Worm (Caenorhabditis elegans) whole organism, mixed stage, embryonic: ENCODE measurements around the gene C25F9.9.

Experiments used
- M03D4.4 ChIP-seq: sonication (generic microtip); optimal IDR thresholded peaks from 2 replicates; lab custom pipeline; 2017; ENCODE audit warnings: mild to moderate bottlenecking, missing genetic modification characterization, missing compliant biosample characterization
- bed-3 ChIP-seq: fragments of 200-800 bp; sonication (Bioruptor generic); optimal IDR thresholded peaks from 3 replicates; lab custom pipeline; 2018; ENCODE audit warnings: mild to moderate bottlenecking, missing genetic modification characterization, moderate library complexity, missing compliant biosample characterization
- blmp-1 ChIP-seq: fragments of 150-350 bp; optimal IDR thresholded peaks from 2 replicates; lab custom pipeline; 2014; ENCODE audit warnings: missing biosample characterization, missing genetic modification characterization
- ceh-39 ChIP-seq: fragments of 150-350 bp; optimal IDR thresholded peaks from 2 replicates; lab custom pipeline; 2014; ENCODE audit warnings: missing biosample characterization, missing genetic modification characterization
- ceh-43 ChIP-seq: fragments of 200-800 bp; sonication (Bioruptor generic); optimal IDR thresholded peaks from 2 replicates; lab custom pipeline; 2018; ENCODE audit warnings: mild to moderate bottlenecking, missing genetic modification characterization, moderate library complexity, missing compliant biosample characterization
- cnd-1 ChIP-seq: fragments of 200-800 bp; sonication (Bioruptor generic); optimal IDR thresholded peaks from 2 replicates; lab custom pipeline; 2018; ENCODE audit warnings: mild to moderate bottlenecking, missing genetic modification characterization, missing compliant biosample characterization
- drap-1 ChIP-seq: fragments of 200-800 bp; sonication (Bioruptor generic); optimal IDR thresholded peaks from 3 replicates; lab custom pipeline; 2018; ENCODE audit warnings: mild to moderate bottlenecking, missing genetic modification characterization, missing compliant biosample characterization
- elt-1 ChIP-seq: sonication (generic microtip); optimal IDR thresholded peaks from 2 replicates; lab custom pipeline; 2017; ENCODE audit warnings: missing genetic modification characterization, mild to moderate bottlenecking, missing compliant biosample characterization, antibody characterized with exemption, moderate library complexity, borderline replicate concordance; ENCODE audit not compliant: insufficient read depth
- elt-3 ChIP-seq: fragments of 150-350 bp; optimal IDR thresholded peaks from 2 replicates; lab custom pipeline; 2014; ENCODE audit warnings: missing biosample characterization, missing genetic modification characterization
- flh-1 ChIP-seq: fragments of 200-800 bp; sonication (Bioruptor generic); optimal IDR thresholded peaks from 2 replicates; lab custom pipeline; 2018; ENCODE audit warnings: mild to moderate bottlenecking, missing genetic modification characterization, moderate library complexity, missing compliant biosample characterization
- ham-2 ChIP-seq: fragments of 200-800 bp; sonication (Bioruptor generic); optimal IDR thresholded peaks from 2 replicates; lab custom pipeline; 2018; ENCODE audit warnings: mild to moderate bottlenecking, missing genetic modification characterization, missing compliant biosample characterization
- hlh-1 ChIP-seq: fragments of 150-350 bp; optimal IDR thresholded peaks from 2 replicates; lab custom pipeline; 2014; ENCODE audit warnings: missing biosample characterization, missing genetic modification reagents, missing genetic modification characterization
- lin-13 ChIP-seq: fragments of 150-350 bp; optimal IDR thresholded peaks from 2 replicates; lab custom pipeline; 2014; ENCODE audit warnings: missing biosample characterization, missing genetic modification characterization
- lin-32 ChIP-seq: fragments of 200-800 bp; sonication (Bioruptor generic); optimal IDR thresholded peaks from 2 replicates; lab custom pipeline; 2018; ENCODE audit warnings: mild to moderate bottlenecking, missing genetic modification characterization, missing compliant biosample characterization
- lsy-2 ChIP-seq: fragments of 150-350 bp; optimal IDR thresholded peaks from 2 replicates; lab custom pipeline; 2014; ENCODE audit warnings: missing biosample characterization, missing genetic modification characterization
- mab-5 ChIP-seq: fragments of 150-350 bp; optimal IDR thresholded peaks from 2 replicates; lab custom pipeline; 2014; ENCODE audit warnings: missing biosample characterization, missing genetic modification characterization
- mep-1 ChIP-seq: fragments of 150-350 bp; optimal IDR thresholded peaks from 2 replicates; lab custom pipeline; 2017; ENCODE audit warnings: missing biosample characterization, missing genetic modification reagents, missing genetic modification characterization, inconsistent platforms
- mls-2 ChIP-seq: sonication (generic microtip); optimal IDR thresholded peaks from 2 replicates; lab custom pipeline; 2016; ENCODE audit warnings: mild to moderate bottlenecking, missing genetic modification characterization, moderate library complexity, missing compliant biosample characterization
- nhr-12 ChIP-seq: fragments of 150-350 bp; optimal IDR thresholded peaks from 2 replicates; lab custom pipeline; 2014; ENCODE audit warnings: missing biosample characterization, missing genetic modification characterization
- nhr-2 ChIP-seq: fragments of 150-350 bp; optimal IDR thresholded peaks from 2 replicates; lab custom pipeline; 2014; ENCODE audit warnings: missing biosample characterization, missing genetic modification characterization
- nhr-237 ChIP-seq: fragments of 150-350 bp; optimal IDR thresholded peaks from 2 replicates; lab custom pipeline; 2014; ENCODE audit warnings: missing biosample characterization, missing genetic modification characterization
- nhr-28 ChIP-seq: fragments of 150-350 bp; optimal IDR thresholded peaks from 2 replicates; lab custom pipeline; 2014; ENCODE audit warnings: missing biosample characterization, missing genetic modification characterization
- nhr-76 ChIP-seq: sonication (generic microtip); optimal IDR thresholded peaks from 2 replicates; lab custom pipeline; 2017; ENCODE audit warnings: missing biosample characterization, missing genetic modification characterization
- pha-4 ChIP-seq: fragments of 150-350 bp; optimal IDR thresholded peaks from 2 replicates; lab custom pipeline; 2018; ENCODE audit warnings: missing biosample characterization, missing genetic modification reagents, missing genetic modification characterization
- sem-2 ChIP-seq: fragments of 200-800 bp; sonication (Bioruptor generic); optimal IDR thresholded peaks from 2 replicates; lab custom pipeline; 2018; ENCODE audit warnings: mild to moderate bottlenecking, missing genetic modification characterization, missing compliant biosample characterization
- snpc-4 ChIP-seq: fragments of 150-350 bp; optimal IDR thresholded peaks from 2 replicates; lab custom pipeline; 2014; ENCODE audit warnings: missing biosample characterization, missing genetic modification characterization
- sptf-1 ChIP-seq: sonication (generic microtip); optimal IDR thresholded peaks from 2 replicates; lab custom pipeline; 2017; ENCODE audit warnings: mild to moderate bottlenecking, missing genetic modification characterization, moderate library complexity, missing compliant biosample characterization
- unc-39 ChIP-seq: fragments of 150-350 bp; optimal IDR thresholded peaks from 2 replicates; lab custom pipeline; 2014; ENCODE audit warnings: missing biosample characterization, missing genetic modification characterization
- zip-8 ChIP-seq: fragments of 150-350 bp; optimal IDR thresholded peaks from 2 replicates; lab custom pipeline; 2014; ENCODE audit warnings: missing biosample characterization, missing genetic modification characterization

C25F9.9 gene

ce11 chrV:19405276-19405815, 11.1 kb upstream of the C25F9.9 start, which contains the start of the genes C25F9.6 and C25F9.10:
C25F9.6 (minus strand) TSS chrV:19405326.
C25F9.10 (plus strand) TSS chrV:19405729.
- TF ChIP-seq nhr-76 (tag; lab: Kevin White, UChicago), result no peak
- TF ChIP-seq flh-1 (GFP tag; lab: Kevin White, UChicago), result no peak
- TF ChIP-seq hlh-1, result no peak
- no peak for TF ChIP-seq mab-5 (tag; lab: Kevin White, UChicago)
- no peak for TF ChIP-seq nhr-2
- TF ChIP-seq mls-2 (tag; lab: Kevin White, UChicago), result no peak
- TF ChIP-seq nhr-237, result no peak
- TF ChIP-seq pha-4 (tag; lab: Kevin White, UChicago), result no peak
- no peak for TF ChIP-seq unc-39
- TF ChIP-seq lin-13, result no peak
- TF ChIP-seq nhr-12 (tag; lab: Kevin White, UChicago), result no peak
- no peak for TF ChIP-seq zip-8 (tag; lab: Kevin White, UChicago)
- no peak for TF ChIP-seq blmp-1 (tag; lab: Kevin White, UChicago)
- TF ChIP-seq snpc-4 (tag; lab: Kevin White, UChicago), result no peak
- no peak for TF ChIP-seq sptf-1 (tag; lab: Kevin White, UChicago)
- no peak for TF ChIP-seq ceh-43 (GFP tag; lab: Kevin White, UChicago)

ce11 chrV:19410663-19411062, 5.7 kb upstream of the C25F9.9 start, which contains the start of gene C25F9.5:
C25F9.5 (minus strand) TSS chrV:19410857.
- TF ChIP-seq nhr-28 (tag; lab: Kevin White, UChicago) (no peak), mls-2 (tag; lab: Kevin White, UChicago) (no peak)

ce11 chrV:19417836-19418235, 1.4 kb downstream of the C25F9.9 start, which contains the start of gene C25F9.15:
C25F9.15 (plus strand) TSS chrV:19418136.
- TF ChIP-seq bed-3 (GFP tag; lab: Kevin White, UChicago) (no peak), nhr-76 (tag; lab: Kevin White, UChicago) (no peak), nhr-237 (no peak), ceh-43 (GFP tag; lab: Kevin White, UChicago) (no peak), flh-1 (GFP tag; lab: Kevin White, UChicago) (no peak), elt-1 (tag; lab: Kevin White, UChicago) (no peak)

ce11 chrV:19421131-19421530, 4.7 kb downstream of the C25F9.9 start, which contains the start of gene C25F9.2:
C25F9.2 (plus strand) TSS chrV:19421471.
- no peak for TF ChIP-seq ceh-39 (tag; lab: Kevin White, UChicago)
- TF ChIP-seq mep-1, result no peak
- TF ChIP-seq elt-1 (tag; lab: Kevin White, UChicago), result no peak
- peak; percentile 99 for TF ChIP-seq zip-8 (tag; lab: Kevin White, UChicago)
- TF ChIP-seq sem-2 (GFP tag; lab: Kevin White, UChicago), result no peak
- no peak for TF ChIP-seq nhr-2
- no peak for TF ChIP-seq mab-5 (tag; lab: Kevin White, UChicago)

- TF ChIP-seq ceh-39 (tag; lab: Kevin White, UChicago) (no peak), hlh-1 (no peak), ceh-43 (GFP tag; lab: Kevin White, UChicago) (no peak), lin-32 (GFP tag; lab: Kevin White, UChicago) (no peak), sem-2 (GFP tag; lab: Kevin White, UChicago) (no peak), lsy-2 (tag; lab: Kevin White, UChicago) (no peak), nhr-237 (no peak), nhr-76 (tag; lab: Kevin White, UChicago) (no peak), drap-1 (GFP tag; lab: Kevin White, UChicago) (no peak), cnd-1 (tag; lab: Kevin White, UChicago) (no peak), elt-1 (tag; lab: Kevin White, UChicago) (no peak), M03D4.4 (tag; lab: Kevin White, UChicago) (no peak), snpc-4 (tag; lab: Kevin White, UChicago) (no peak)
Measured at ce11 chrV:19428097-19428496, 11.7 kb downstream of the C25F9.9 start.

- TF ChIP-seq cnd-1 (tag; lab: Kevin White, UChicago) (no peak), mls-2 (tag; lab: Kevin White, UChicago) (no peak), ham-2 (peak; percentile 71), elt-1 (tag; lab: Kevin White, UChicago) (peak; percentile 60), zip-8 (tag; lab: Kevin White, UChicago) (no peak), nhr-76 (tag; lab: Kevin White, UChicago) (no peak), elt-3 (tag; lab: Kevin White, UChicago) (no peak)
- TF ChIP-seq, all 35 proteins: peak for 2
Measured at ce11 chrV:19428936-19429335, 12.5 kb downstream of the C25F9.9 start.
